Worm (Caenorhabditis elegans): Measurements from ENCODE around the gene C49F5.8.

ce11 chrX:11920723-11921283 lies 39.1 kb upstream of the C49F5.8 start, which contains the start of gene Y62H9A.14:
- no peak for TF ChIP-seq snpc-4 (tag; optimal IDR thresholded peaks at IDR 0.05)
- TF ChIP-seq fkh-10 (GFP tag; optimal IDR thresholded peaks at IDR 0.05), result no peak
- no peak for TF ChIP-seq sea-2 (GFP tag; optimal IDR thresholded peaks at IDR 0.05)
- TF ChIP-seq elt-3 (tag; optimal IDR thresholded peaks at IDR 0.05), result no peak
- TF ChIP-seq elt-1 (tag; optimal IDR thresholded peaks at IDR 0.05), result no peak
- no peak for TF ChIP-seq nhr-12 (tag; optimal IDR thresholded peaks at IDR 0.05)
- TF ChIP-seq fos-1 (tag; optimal IDR thresholded peaks at IDR 0.05), result no peak
- no peak for TF ChIP-seq ama-1 (optimal IDR thresholded peaks at IDR 0.05)
- no peak for TF ChIP-seq mdl-1 (tag; optimal IDR thresholded peaks at IDR 0.05)
- no peak for TF ChIP-seq nhr-11 (tag; optimal IDR thresholded peaks at IDR 0.05)
- TF ChIP-seq zag-1 (tag; optimal IDR thresholded peaks at IDR 0.05), result no peak
- no peak for TF ChIP-seq tbx-2 (tag; optimal IDR thresholded peaks at IDR 0.05)
